Fruit fly (Drosophila melanogaster) whole organism, embryonic: ENCODE results near the gene Slu7.

Experiments used
- Abd-B ChIP-seq: fragments of 200-800 bp; sonication (Bioruptor generic); optimal IDR thresholded peaks from 2 replicates; lab custom pipeline; 2018; ENCODE audit warnings: missing biosample characterization, mild to moderate bottlenecking, missing genetic modification characterization, moderate library complexity
- CG10274 ChIP-seq: fragments of 200-800 bp; sonication (Bioruptor generic); optimal IDR thresholded peaks from 3 replicates; lab custom pipeline; 2017; ENCODE audit warnings: missing biosample characterization, mild to moderate bottlenecking, missing genetic modification characterization
- CG11093 ChIP-seq: fragments of 200-800 bp; sonication (Bioruptor generic); IDR thresholded peaks from 3 replicates; pipeline ENCODE4 v1.3.6; 2022; ENCODE audit warnings: missing biosample characterization, missing genetic modification characterization
- CG11504 ChIP-seq: fragments of 200-800 bp; sonication (Bioruptor generic); optimal IDR thresholded peaks from 3 replicates; lab custom pipeline; 2019; ENCODE audit warnings: missing biosample characterization, mild to moderate bottlenecking, missing genetic modification characterization, moderate library complexity
- CG11560 ChIP-seq: fragments of 200-800 bp; sonication (Bioruptor generic); IDR thresholded peaks from 3 replicates; pipeline ENCODE4 v1.3.6; 2022; ENCODE audit warnings: missing biosample characterization, missing genetic modification characterization
- CG13424 ChIP-seq: fragments of 200-800 bp; sonication (Bioruptor generic); optimal IDR thresholded peaks from 2 replicates; lab custom pipeline; 2019; ENCODE audit warnings: missing biosample characterization, mild to moderate bottlenecking, missing genetic modification characterization, moderate library complexity
- CG16815 ChIP-seq: fragments of 200-800 bp; sonication (Bioruptor generic); optimal IDR thresholded peaks from 3 replicates; lab custom pipeline; 2017; ENCODE audit warnings: missing biosample characterization, mild to moderate bottlenecking, missing genetic modification characterization
- CG17912 ChIP-seq: fragments of 200-800 bp; sonication (Bioruptor generic); optimal IDR thresholded peaks from 2 replicates; lab custom pipeline; 2018; ENCODE audit warnings: missing biosample characterization, mild to moderate bottlenecking, missing genetic modification characterization
- CG18599 ChIP-seq: fragments of 200-800 bp; sonication (Bioruptor generic); optimal IDR thresholded peaks from 3 replicates; lab custom pipeline; 2017; ENCODE audit warnings: missing biosample characterization, missing genetic modification characterization, mild to moderate bottlenecking, moderate library complexity, missing genetic modification reagents
- CG18619 ChIP-seq: fragments of 200-800 bp; sonication (Bioruptor generic); optimal IDR thresholded peaks from 3 replicates; lab custom pipeline; 2017; ENCODE audit warnings: missing biosample characterization, mild to moderate bottlenecking, missing genetic modification characterization
- CG7987 ChIP-seq: fragments of 200-800 bp; sonication (Bioruptor generic); optimal IDR thresholded peaks from 2 replicates; lab custom pipeline; 2018; ENCODE audit warnings: missing biosample characterization, mild to moderate bottlenecking, missing genetic modification characterization, moderate library complexity
- CG8388 ChIP-seq: fragments of 200-800 bp; sonication (Bioruptor generic); optimal IDR thresholded peaks from 2 replicates; lab custom pipeline; 2019; ENCODE audit warnings: missing biosample characterization, mild to moderate bottlenecking, missing genetic modification characterization, moderate library complexity
- CG9437 ChIP-seq: fragments of 200-800 bp; sonication (Bioruptor generic); optimal IDR thresholded peaks from 2 replicates; lab custom pipeline; 2018; ENCODE audit warnings: missing biosample characterization, mild to moderate bottlenecking, missing genetic modification characterization
- CG9797 ChIP-seq: fragments of 200-800 bp; sonication (Bioruptor generic); optimal IDR thresholded peaks from 3 replicates; lab custom pipeline; 2018; ENCODE audit warnings: missing biosample characterization, mild to moderate bottlenecking, missing genetic modification characterization
- E2f2 ChIP-seq: fragments of 200-800 bp; sonication (Bioruptor generic); IDR thresholded peaks from 2 replicates; pipeline ENCODE4 v1.3.6; 2022; ENCODE audit warnings: missing biosample characterization, missing genetic modification characterization
- Fer3 ChIP-seq: fragments of 200-800 bp; sonication (Bioruptor generic); optimal IDR thresholded peaks from 2 replicates; lab custom pipeline; 2018; ENCODE audit warnings: missing biosample characterization, mild to moderate bottlenecking, missing genetic modification characterization, moderate library complexity
- H2.0 ChIP-seq: fragments of 200-800 bp; sonication (Bioruptor generic); IDR thresholded peaks from 2 replicates; pipeline ENCODE4 v1.3.6; 2022; ENCODE audit warnings: missing biosample characterization, missing genetic modification characterization
- HHEX ChIP-seq: fragments of 200-800 bp; sonication (Bioruptor generic); optimal IDR thresholded peaks from 3 replicates; lab custom pipeline; 2017; ENCODE audit warnings: missing biosample characterization, mild to moderate bottlenecking, missing genetic modification characterization, missing genetic modification reagents
- HLH3B ChIP-seq: fragments of 200-800 bp; sonication (Bioruptor generic); IDR thresholded peaks from 2 replicates; pipeline ENCODE4 v1.3.6; 2022; ENCODE audit warnings: missing biosample characterization, missing genetic modification characterization
- HLH4C ChIP-seq: fragments of 200-800 bp; sonication (Bioruptor generic); IDR thresholded peaks from 3 replicates; pipeline ENCODE4 v1.3.6; 2022; ENCODE audit warnings: missing biosample characterization, missing genetic modification characterization; ENCODE audit not compliant: partially characterized antibody
- HmgZ ChIP-seq: fragments of 200-800 bp; sonication (Bioruptor generic); optimal IDR thresholded peaks from 2 replicates; lab custom pipeline; 2018; ENCODE audit warnings: missing biosample characterization, mild to moderate bottlenecking, missing genetic modification characterization
- Mrtf ChIP-seq: fragments of 200-800 bp; sonication (Bioruptor generic); IDR thresholded peaks from 3 replicates; pipeline ENCODE4 v1.3.6; 2022; ENCODE audit warnings: missing biosample characterization, missing genetic modification characterization
- NC2α ChIP-seq: fragments of 200-800 bp; sonication (Bioruptor generic); optimal IDR thresholded peaks from 2 replicates; lab custom pipeline; 2016; ENCODE audit warnings: missing biosample characterization, missing genetic modification characterization
- Oli ChIP-seq: fragments of 200-800 bp; sonication (Bioruptor generic); optimal IDR thresholded peaks from 2 replicates; lab custom pipeline; 2018; ENCODE audit warnings: missing biosample characterization, mild to moderate bottlenecking, missing genetic modification characterization, moderate library complexity
- Ssrp ChIP-seq: fragments of 200-800 bp; sonication (Bioruptor generic); optimal IDR thresholded peaks from 2 replicates; lab custom pipeline; 2018; ENCODE audit warnings: missing biosample characterization, mild to moderate bottlenecking, missing genetic modification characterization, moderate library complexity
- TFAM ChIP-seq: fragments of 200-800 bp; sonication (Bioruptor generic); optimal IDR thresholded peaks from 2 replicates; lab custom pipeline; 2017; ENCODE audit warnings: missing biosample characterization, missing genetic modification characterization, inconsistent platforms
- Tbp ChIP-seq: fragments of >200 bp; optimal IDR thresholded peaks from 2 replicates; lab custom pipeline; 2018; ENCODE audit warnings: missing biosample characterization, missing genetic modification characterization
- Vsx1 ChIP-seq: fragments of 200-800 bp; sonication (Bioruptor generic); optimal IDR thresholded peaks from 2 replicates; lab custom pipeline; 2017; ENCODE audit warnings: missing biosample characterization, mild to moderate bottlenecking, missing genetic modification characterization, missing genetic modification reagents
- al ChIP-seq: fragments of 200-800 bp; sonication (Bioruptor generic); IDR thresholded peaks from 2 replicates; pipeline ENCODE4 v1.3.6; 2022; ENCODE audit warnings: missing biosample characterization, missing genetic modification characterization
- amos ChIP-seq: fragments of 200-800 bp; sonication (Bioruptor generic); IDR thresholded peaks from 2 replicates; pipeline ENCODE4 v1.3.6; 2022; ENCODE audit warnings: missing biosample characterization, missing genetic modification characterization; ENCODE audit not compliant: partially characterized antibody
- aop ChIP-seq: fragments of 200-800 bp; sonication (Bioruptor generic); IDR thresholded peaks from 2 replicates; pipeline ENCODE4 v1.3.6; 2022; ENCODE audit warnings: missing biosample characterization, missing genetic modification characterization
- bab2 ChIP-seq: fragments of 200-800 bp; sonication (Bioruptor generic); optimal IDR thresholded peaks from 2 replicates; lab custom pipeline; 2016; ENCODE audit warnings: missing biosample characterization, missing genetic modification characterization
- cad ChIP-seq: fragments of >200 bp; optimal IDR thresholded peaks from 2 replicates; lab custom pipeline; 2017; ENCODE audit warnings: missing biosample characterization, missing genetic modification characterization
- ci ChIP-seq: fragments of 200-800 bp; sonication (Bioruptor generic); IDR thresholded peaks from 3 replicates; pipeline ENCODE4 v1.3.6; 2022; ENCODE audit warnings: missing biosample characterization, missing genetic modification characterization
- corto ChIP-seq: fragments of 200-800 bp; sonication (Bioruptor generic); optimal IDR thresholded peaks from 2 replicates; lab custom pipeline; 2016; ENCODE audit warnings: missing biosample characterization, mild to moderate bottlenecking, missing genetic modification characterization, moderate library complexity
- dpn ChIP-seq, 2 experiments: fragments of 200-800 bp; sonication (Bioruptor generic); optimal IDR thresholded peaks; 3 replicates each; lab custom pipeline; 2016; ENCODE audit warnings: missing biosample characterization in 2 of 2, missing genetic modification characterization in 2 of 2
- emc ChIP-seq: fragments of 200-800 bp; sonication (Bioruptor generic); optimal IDR thresholded peaks from 2 replicates; lab custom pipeline; 2016; ENCODE audit warnings: missing biosample characterization, missing genetic modification characterization
- eyg ChIP-seq: fragments of 200-800 bp; sonication (Bioruptor generic); optimal IDR thresholded peaks from 3 replicates; lab custom pipeline; 2016; ENCODE audit warnings: missing biosample characterization, missing genetic modification characterization
- hb ChIP-seq: fragments of 200-800 bp; sonication (Bioruptor generic); IDR thresholded peaks from 3 replicates; pipeline ENCODE4 v1.3.6; 2022; ENCODE audit warnings: missing biosample characterization, missing genetic modification characterization; ENCODE audit not compliant: partially characterized antibody
- jing ChIP-seq: fragments of 200-800 bp; sonication (Bioruptor generic); optimal IDR thresholded peaks from 2 replicates; lab custom pipeline; 2018; ENCODE audit warnings: missing biosample characterization, mild to moderate bottlenecking, missing genetic modification characterization
- mirr ChIP-seq: fragments of 200-800 bp; sonication (Bioruptor generic); optimal IDR thresholded peaks from 3 replicates; lab custom pipeline; 2018; ENCODE audit warnings: missing biosample characterization, mild to moderate bottlenecking, missing genetic modification characterization
- pfk ChIP-seq: fragments of 200-800 bp; sonication (Bioruptor generic); optimal IDR thresholded peaks from 2 replicates; lab custom pipeline; 2018; ENCODE audit warnings: missing biosample characterization, mild to moderate bottlenecking, missing genetic modification characterization, moderate library complexity
- prd ChIP-seq, 3 experiments: fragments of >200 bp in 2 of 3; fragments of 200-800 bp in 1 of 3; sonication (Bioruptor generic) in 1 of 3; optimal IDR thresholded peaks in 2 of 3; IDR thresholded peaks in 1 of 3; 2 replicates in 2 of 3; 3 replicates in 1 of 3; pipeline versions ENCODE4 v1.3.6 to Lab custom; 2017 to 2022; ENCODE audit warnings: missing biosample characterization in 1 of 3, missing genetic modification characterization in 1 of 3
- scrt ChIP-seq: fragments of 200-800 bp; sonication (Bioruptor generic); optimal IDR thresholded peaks from 2 replicates; lab custom pipeline; 2018; ENCODE audit warnings: missing biosample characterization, mild to moderate bottlenecking, missing genetic modification characterization, moderate library complexity
- sens ChIP-seq: fragments of 200-800 bp; sonication (Bioruptor generic); peaks from one replicate; lab custom pipeline; 2016; ENCODE audit warnings: missing biosample characterization, missing genetic modification characterization
- sens-2 ChIP-seq: fragments of 200-800 bp; sonication (Bioruptor generic); IDR thresholded peaks from 2 replicates; pipeline ENCODE4 v1.3.6; 2022; ENCODE audit warnings: missing biosample characterization, missing genetic modification characterization
- tgo ChIP-seq: fragments of 200-800 bp; sonication (Bioruptor generic); IDR thresholded peaks from 3 replicates; pipeline ENCODE4 v1.3.6; 2022; ENCODE audit warnings: missing biosample characterization, missing genetic modification characterization
- toy ChIP-seq: fragments of 200-800 bp; sonication (Bioruptor generic); IDR thresholded peaks from 2 replicates; pipeline ENCODE4 v1.3.6; 2022; ENCODE audit warnings: missing biosample characterization, missing genetic modification characterization

Gene Slu7

dm6 chr3R:29068430-29069207 is 29.7 kb upstream of the Slu7 start (continued):
- TF ChIP-seq H2.0: peak; percentile 50; the same call in 1 of the 2 replicates
- TF ChIP-seq Mrtf (GFP tag; lab: Robert Waterston, UW): no peak
- no peak for TF ChIP-seq amos
- TF ChIP-seq E2f2 (GFP tag; lab: Robert Waterston, UW): no peak
- TF ChIP-seq CG16815 (GFP tag; lab: Kevin White, UChicago): no peak
- no peak for TF ChIP-seq aop (GFP tag; lab: Robert Waterston, UW)
- TF ChIP-seq pfk (GFP tag; lab: Kevin White, UChicago): no peak
- peak; percentile 3 for TF ChIP-seq CG10274 (GFP tag; lab: Kevin White, UChicago)
- no peak for TF ChIP-seq mirr (GFP tag; lab: Kevin White, UChicago)
- TF ChIP-seq scrt (GFP tag; lab: Kevin White, UChicago): peak; percentile 22
- peak; percentile 46 for TF ChIP-seq CG18619 (GFP tag; lab: Kevin White, UChicago)
- TF ChIP-seq CG13424: peak; percentile 53
- no peak for TF ChIP-seq prd (optimal IDR thresholded peaks at IDR 0.05; lab: Kevin White, UChicago)
- peak; percentile 48; the same call in 1 of the 3 replicates for TF ChIP-seq prd (GFP tag; IDR thresholded peaks at IDR 0.05; lab: Robert Waterston, UW)
- no peak for TF ChIP-seq al
- TF ChIP-seq corto: peak; percentile 29
- TF ChIP-seq CG7987 (GFP tag; lab: Kevin White, UChicago): no peak
- TF ChIP-seq CG8388: peak; percentile 13
- TF ChIP-seq hb: no peak
- no peak for TF ChIP-seq emc (GFP tag; lab: Kevin White, UChicago)
- TF ChIP-seq sens (GFP tag; lab: Kevin White, UChicago): peak; percentile 85
- no peak for TF ChIP-seq eyg (GFP tag; lab: Kevin White, UChicago)
- TF ChIP-seq TFAM: no peak
- no peak for TF ChIP-seq NC2α (GFP tag; lab: Kevin White, UChicago)
- TF ChIP-seq dpn (GFP tag; optimal IDR thresholded peaks at IDR 0.05; lab: Kevin White, UChicago): peak; percentile 12 to 39
- peak; percentile 82 for TF ChIP-seq CG18599 (GFP tag; lab: Kevin White, UChicago)
- TF ChIP-seq Fer3 (tag; lab: Kevin White, UChicago): peak; percentile 49
- no peak for TF ChIP-seq CG11560 (tag; lab: Robert Waterston, UW)
- no peak for TF ChIP-seq CG17912 (GFP tag; lab: Kevin White, UChicago)
- no peak for TF ChIP-seq CG9437 (GFP tag; lab: Kevin White, UChicago)
- no peak for TF ChIP-seq Ssrp (tag; lab: Kevin White, UChicago)
- peak; percentile 45; the same call in 1 of the 2 replicates for TF ChIP-seq HLH3B (GFP tag; lab: Robert Waterston, UW)
- peak; percentile 5 for TF ChIP-seq HHEX (GFP tag; lab: Kevin White, UChicago)
- TF ChIP-seq CG9797: no peak
- no peak for TF ChIP-seq toy (GFP tag; lab: Robert Waterston, UW)
- peak; percentile 40; the same call in 1 of the 3 replicates for TF ChIP-seq tgo (GFP tag; lab: Robert Waterston, UW)
- TF ChIP-seq ci: 0 out of 3 replicates have a peak, but pooled peaks have one; percentile 61
- no peak for TF ChIP-seq HLH4C (GFP tag; lab: Robert Waterston, UW)
- no peak for TF ChIP-seq Abd-B (GFP tag; lab: Kevin White, UChicago)
- TF ChIP-seq CG11504 (tag; lab: Kevin White, UChicago): peak; percentile 67
- TF ChIP-seq jing (GFP tag; lab: Kevin White, UChicago): no peak
- TF ChIP-seq CG11093 (GFP tag; lab: Robert Waterston, UW): 0 out of 3 replicates have a peak, but pooled peaks have one; percentile 15
- TF ChIP-seq Vsx1: no peak
- no peak for TF ChIP-seq cad
- no peak for TF ChIP-seq sens-2 (GFP tag; lab: Robert Waterston, UW)
- peak; percentile 49 for TF ChIP-seq Oli
- peak; percentile 45 for TF ChIP-seq bab2 (GFP tag; lab: Kevin White, UChicago)
- TF ChIP-seq HmgZ (tag; lab: Kevin White, UChicago): peak; percentile 10
- TF ChIP-seq Tbp (GFP tag; lab: Kevin White, UChicago): no peak
